Worm (Caenorhabditis elegans) whole organism, L4 larva: ENCODE data around the gene lin-56.

Experiments used
- F37D6.2 ChIP-seq: sonication (generic microtip); optimal IDR thresholded peaks from 2 replicates; lab custom pipeline; 2016; ENCODE audit warnings: mild to moderate bottlenecking, missing genetic modification characterization, missing compliant biosample characterization
- T20F7.1 ChIP-seq: fragments of 200-800 bp; sonication (Bioruptor generic); optimal IDR thresholded peaks from 2 replicates; lab custom pipeline; 2018; ENCODE audit warnings: mild to moderate bottlenecking, missing genetic modification characterization, missing compliant biosample characterization
- T26A8.4 ChIP-seq: fragments of 200-800 bp; sonication (Bioruptor generic); IDR thresholded peaks from 2 replicates; pipeline ENCODE4 v1.3.6; 2022; ENCODE audit warnings: missing genetic modification characterization, missing compliant biosample characterization
- Y105C5A.15 ChIP-seq: fragments of 200-800 bp; sonication (Bioruptor generic); IDR thresholded peaks from 2 replicates; pipeline ENCODE4 v1.3.6; 2022; ENCODE audit warnings: missing genetic modification characterization, missing compliant biosample characterization
- Y75B8A.6 ChIP-seq: fragments of 200-800 bp; sonication (Bioruptor generic); IDR thresholded peaks from 2 replicates; pipeline ENCODE4 v1.3.6; 2022; ENCODE audit warnings: missing genetic modification reagents, missing genetic modification characterization, missing compliant biosample characterization
- aha-1 ChIP-seq: fragments of 150-350 bp; peaks from one replicate; lab custom pipeline; 2014; ENCODE audit warnings: missing biosample characterization, missing genetic modification characterization
- attf-4 ChIP-seq: sonication (generic microtip); optimal IDR thresholded peaks from 3 replicates; lab custom pipeline; 2017; ENCODE audit warnings: missing biosample characterization, missing genetic modification characterization
- ceh-20 ChIP-seq: fragments of 200-800 bp; sonication (Bioruptor generic); IDR thresholded peaks from 2 replicates; pipeline ENCODE4 v1.3.6; 2022; ENCODE audit warnings: missing genetic modification reagents, missing genetic modification characterization, missing compliant biosample characterization
- ceh-28 ChIP-seq: fragments of 150-350 bp; optimal IDR thresholded peaks from 2 replicates; lab custom pipeline; 2014; ENCODE audit warnings: missing biosample characterization, missing genetic modification reagents, missing genetic modification characterization
- ceh-62 ChIP-seq: sonication (generic microtip); optimal IDR thresholded peaks from 2 replicates; lab custom pipeline; 2017; ENCODE audit warnings: missing biosample characterization, missing genetic modification characterization
- cey-2 ChIP-seq: sonication (generic microtip); optimal IDR thresholded peaks from 3 replicates; lab custom pipeline; 2017; ENCODE audit warnings: missing genetic modification characterization, mild to moderate bottlenecking, missing compliant biosample characterization, antibody characterized with exemption, borderline replicate concordance; ENCODE audit not compliant: insufficient read depth
- daf-16 ChIP-seq, 3 experiments: sonication (generic microtip); optimal IDR thresholded peaks; 2 replicates each; lab custom pipeline; 2016 to 2017; ENCODE audit warnings: missing genetic modification characterization in 3 of 3, missing genetic modification reagents in 3 of 3, mild to moderate bottlenecking in 2 of 3, missing compliant biosample characterization in 2 of 3, missing biosample characterization in 1 of 3, moderate library complexity in 1 of 3
- daf-8 ChIP-seq: fragments of 200-800 bp; sonication (Bioruptor generic); IDR thresholded peaks from 2 replicates; pipeline ENCODE4 v1.3.6; 2022; ENCODE audit warnings: missing genetic modification characterization, missing compliant biosample characterization
- dmd-8 ChIP-seq: fragments of 200-800 bp; sonication (Bioruptor generic); IDR thresholded peaks from 2 replicates; pipeline ENCODE4 v1.3.6; 2022; ENCODE audit warnings: missing genetic modification characterization, missing compliant biosample characterization
- dpl-1 ChIP-seq: fragments of 150-350 bp; optimal IDR thresholded peaks from 2 replicates; lab custom pipeline; 2014; ENCODE audit warnings: missing biosample characterization, missing genetic modification reagents, missing genetic modification characterization
- duxl-1 ChIP-seq: sonication (generic microtip); optimal IDR thresholded peaks from 2 replicates; lab custom pipeline; 2016; ENCODE audit warnings: mild to moderate bottlenecking, missing genetic modification characterization, moderate library complexity, missing compliant biosample characterization; ENCODE audit not compliant: poor library complexity
- egl-27 ChIP-seq: sonication (generic microtip); optimal IDR thresholded peaks from 3 replicates; lab custom pipeline; 2017; ENCODE audit warnings: missing biosample characterization, missing genetic modification reagents, missing genetic modification characterization
- fkh-10 ChIP-seq: fragments of 150-350 bp; optimal IDR thresholded peaks from 2 replicates; lab custom pipeline; 2014; ENCODE audit warnings: missing biosample characterization, missing genetic modification reagents, missing genetic modification characterization
- hif-1 ChIP-seq, 2 experiments: sonication (generic microtip); optimal IDR thresholded peaks; 2 replicates each; lab custom pipeline; 2016 to 2017; ENCODE audit warnings: missing compliant biosample characterization in 2 of 2, missing genetic modification characterization in 2 of 2, missing genetic modification reagents in 2 of 2, missing genotype in 2 of 2, mild to moderate bottlenecking in 1 of 2
- hmg-1.1 ChIP-seq: fragments of 200-800 bp; sonication (Bioruptor generic); IDR thresholded peaks from 2 replicates; pipeline ENCODE4 v1.3.6; 2022; ENCODE audit warnings: missing genetic modification reagents, missing genetic modification characterization, missing compliant biosample characterization
- jun-1 ChIP-seq: fragments of 150-350 bp; optimal IDR thresholded peaks from 2 replicates; lab custom pipeline; 2014; ENCODE audit warnings: missing biosample characterization, missing genetic modification reagents, missing genetic modification characterization
- lim-7 ChIP-seq: fragments of 200-800 bp; sonication (Bioruptor generic); IDR thresholded peaks from 2 replicates; pipeline ENCODE4 v1.3.6; 2022; ENCODE audit warnings: missing genetic modification characterization, missing compliant biosample characterization
- lin-1 ChIP-seq: fragments of 200-800 bp; sonication (Bioruptor generic); IDR thresholded peaks from 2 replicates; pipeline ENCODE4 v1.3.6; 2022; ENCODE audit warnings: missing genetic modification reagents, missing genetic modification characterization, missing compliant biosample characterization
- lin-13 ChIP-seq: fragments of 150-350 bp; optimal IDR thresholded peaks from 2 replicates; lab custom pipeline; 2014; ENCODE audit warnings: missing biosample characterization, missing genetic modification reagents, missing genetic modification characterization
- lir-3 ChIP-seq: sonication (generic microtip); optimal IDR thresholded peaks from 2 replicates; lab custom pipeline; 2016; ENCODE audit warnings: mild to moderate bottlenecking, missing genetic modification characterization, missing compliant biosample characterization
- lsy-2 ChIP-seq, 2 experiments: fragments of 150-350 bp in 1 of 2; sonication (generic microtip) in 1 of 2; optimal IDR thresholded peaks; 2 replicates each; lab custom pipeline; 2014 to 2017; ENCODE audit warnings: missing biosample characterization in 2 of 2, missing genetic modification characterization in 2 of 2
- madf-5 ChIP-seq, 2 experiments: fragments of 200-800 bp; sonication (Bioruptor generic); IDR thresholded peaks; 2 replicates each; pipeline ENCODE4 v1.3.6; 2022; ENCODE audit warnings: missing compliant biosample characterization in 2 of 2, missing genetic modification characterization in 2 of 2
- mdl-1 ChIP-seq, 2 experiments: fragments of 150-350 bp in 1 of 2; sonication (generic microtip) in 1 of 2; optimal IDR thresholded peaks; 2 replicates each; lab custom pipeline; 2014 to 2017; ENCODE audit warnings: missing biosample characterization in 2 of 2, missing genetic modification characterization in 2 of 2
- mdt-29 ChIP-seq: fragments of 200-800 bp; sonication (Bioruptor generic); IDR thresholded peaks from 2 replicates; pipeline ENCODE4 v1.3.6; 2022; ENCODE audit warnings: missing genetic modification reagents, missing genetic modification characterization, missing compliant biosample characterization
- mep-1 ChIP-seq: fragments of 150-350 bp; sonication (generic microtip); optimal IDR thresholded peaks from 3 replicates; lab custom pipeline; 2014; ENCODE audit warnings: missing biosample characterization, missing genetic modification characterization
- mes-2 ChIP-seq: sonication (generic microtip); optimal IDR thresholded peaks from 2 replicates; lab custom pipeline; 2016; ENCODE audit warnings: missing genotype, mild to moderate bottlenecking, missing genetic modification characterization, missing compliant biosample characterization; ENCODE audit not compliant: poor library complexity, severe bottlenecking
- mxl-2 ChIP-seq: fragments of 200-800 bp; sonication (Bioruptor generic); conservative IDR thresholded peaks from 2 replicates; pipeline ENCODE4 v1.3.6; 2022; ENCODE audit warnings: missing genetic modification reagents, missing genetic modification characterization, missing compliant biosample characterization
- mxl-3 ChIP-seq: fragments of 200-800 bp; sonication (Bioruptor generic); optimal IDR thresholded peaks from 2 replicates; lab custom pipeline; 2018; ENCODE audit warnings: mild to moderate bottlenecking, missing genetic modification characterization, missing compliant biosample characterization
- nhr-10 ChIP-seq: fragments of 150-350 bp; optimal IDR thresholded peaks from 2 replicates; lab custom pipeline; 2014; ENCODE audit warnings: missing biosample characterization, missing genetic modification characterization
- nhr-237 ChIP-seq: sonication (generic microtip); optimal IDR thresholded peaks from 2 replicates; lab custom pipeline; 2017; ENCODE audit warnings: missing biosample characterization, missing genetic modification characterization
- nhr-28 ChIP-seq: fragments of 150-350 bp; optimal IDR thresholded peaks from 2 replicates; lab custom pipeline; 2014; ENCODE audit warnings: missing biosample characterization, missing genetic modification characterization
- nhr-48 ChIP-seq: sonication (generic microtip); optimal IDR thresholded peaks from 2 replicates; lab custom pipeline; 2016; ENCODE audit warnings: mild to moderate bottlenecking, missing genetic modification characterization, missing compliant biosample characterization
- pha-4 ChIP-seq, 2 experiments: fragments of 150-350 bp in 1 of 2; fragments of 200-800 bp in 1 of 2; sonication (Bioruptor generic) in 1 of 2; IDR thresholded peaks in 1 of 2; optimal IDR thresholded peaks in 1 of 2; 2 replicates each; pipeline versions ENCODE4 v1.3.6 to Lab custom; 2014 to 2022; ENCODE audit warnings: missing genetic modification characterization in 2 of 2, missing genetic modification reagents in 2 of 2, missing biosample characterization in 1 of 2, missing compliant biosample characterization in 1 of 2
- rbr-2 ChIP-seq: sonication (generic microtip); optimal IDR thresholded peaks from 2 replicates; lab custom pipeline; 2016; ENCODE audit warnings: missing genotype, missing genetic modification characterization, missing compliant biosample characterization
- set-16 ChIP-seq: fragments of 200-800 bp; sonication (Bioruptor generic); IDR thresholded peaks from 2 replicates; pipeline ENCODE4 v1.3.6; 2022; ENCODE audit warnings: missing genetic modification reagents, missing genetic modification characterization, missing compliant biosample characterization
- skn-1 ChIP-seq: fragments of 150-350 bp; optimal IDR thresholded peaks from 2 replicates; lab custom pipeline; 2014; ENCODE audit warnings: missing biosample characterization, missing genetic modification characterization
- snpc-4 ChIP-seq: fragments of 150-350 bp; optimal IDR thresholded peaks from 2 replicates; lab custom pipeline; 2014; ENCODE audit warnings: missing biosample characterization, missing genetic modification characterization
- tag-97 ChIP-seq: fragments of 200-800 bp; sonication (Bioruptor generic); IDR thresholded peaks from 2 replicates; pipeline ENCODE4 v1.3.6; 2022; ENCODE audit warnings: missing genetic modification characterization, missing compliant biosample characterization
- unc-62 ChIP-seq, 3 experiments: fragments of 150-350 bp in 1 of 3; sonication (generic microtip); optimal IDR thresholded peaks in 2 of 3; peaks in 1 of 3; 1 replicate in 1 of 3; 2 replicates in 2 of 3; lab custom pipeline; 2014 to 2017; ENCODE audit warnings: missing biosample characterization in 3 of 3, missing genetic modification characterization in 3 of 3, missing genetic modification reagents in 3 of 3, missing genotype in 1 of 3
- zfp-2 ChIP-seq: sonication (generic microtip); optimal IDR thresholded peaks from 2 replicates; lab custom pipeline; 2016; ENCODE audit warnings: mild to moderate bottlenecking, missing genetic modification characterization, missing compliant biosample characterization
- zfp-3 ChIP-seq: fragments of 200-800 bp; sonication (Bioruptor generic); conservative IDR thresholded peaks from 2 replicates; pipeline ENCODE4 v1.3.6; 2022; ENCODE audit warnings: missing genetic modification reagents, missing genetic modification characterization, missing compliant biosample characterization
- ztf-7 ChIP-seq: fragments of 150-350 bp; optimal IDR thresholded peaks from 2 replicates; lab custom pipeline; 2014; ENCODE audit warnings: missing biosample characterization, missing genetic modification characterization

lin-56 gene

ce11 chrII:10500674-10501073, 50.9 kb downstream of the lin-56 start:
- TF ChIP-seq duxl-1 (tag; lab: Kevin White, UChicago): peak; percentile 8
- no peak for TF ChIP-seq ztf-7
- peak; percentile 19 for TF ChIP-seq nhr-28 (tag; lab: Kevin White, UChicago)
- TF ChIP-seq mep-1: peak; percentile 5
- TF ChIP-seq unc-62 (GFP tag; optimal IDR thresholded peaks at IDR 0.05 in 1 of 2; lab: Kevin White, UChicago): peak in 1 of 2 experiments; percentile 54
- TF ChIP-seq unc-62 (tag; optimal IDR thresholded peaks at IDR 0.05; lab: Kevin White, UChicago): no peak

DNA sequence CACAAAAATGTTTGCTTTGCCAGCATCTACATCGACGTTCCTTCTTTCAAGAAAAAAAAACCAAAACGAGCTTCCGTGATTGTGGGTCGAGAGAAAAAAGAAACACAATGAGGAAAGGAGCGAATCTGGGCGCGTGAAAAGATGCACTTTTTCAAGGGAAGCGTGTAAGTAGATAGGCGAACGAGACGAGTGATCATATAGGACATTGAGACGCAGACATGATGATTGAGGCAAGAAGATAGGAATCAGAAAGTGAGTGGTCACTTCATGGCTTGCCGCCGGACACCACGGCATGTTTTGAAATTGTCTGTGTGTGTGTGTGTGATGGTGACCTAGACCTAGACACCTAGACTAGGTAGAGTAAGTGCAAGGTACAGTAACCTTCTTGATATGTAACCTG, 51.8 kb downstream of the lin-56 start:
- TF ChIP-seq Y105C5A.15 (no peak), pha-4 (GFP tag; IDR thresholded peaks at IDR 0.05; lab: Robert Waterston, UW) (no peak), pha-4 (tag; optimal IDR thresholded peaks at IDR 0.05; lab: Kevin White, UChicago) (no peak), fkh-10 (GFP tag; lab: Kevin White, UChicago) (peak; percentile 0), unc-62 (GFP tag; optimal IDR thresholded peaks at IDR 0.05 in 1 of 2; lab: Kevin White, UChicago) (peak in 1 of 2 experiments; percentile 75), unc-62 (tag; optimal IDR thresholded peaks at IDR 0.05; lab: Kevin White, UChicago) (no peak), dpl-1 (GFP tag; lab: Kevin White, UChicago) (no peak), hmg-1.1 (GFP tag; lab: Robert Waterston, UW) (peak; percentile 50; the same call in 1 of the 2 replicates), lin-13 (no peak), egl-27 (tag; lab: Kevin White, UChicago) (no peak), T20F7.1 (no peak), aha-1 (peak; percentile 92), ceh-20 (GFP tag; lab: Robert Waterston, UW) (no peak), mdt-29 (GFP tag; lab: Robert Waterston, UW) (no peak), tag-97 (no peak), ceh-28 (tag; lab: Kevin White, UChicago) (no peak), attf-4 (no peak), mes-2 (tag; lab: Kevin White, UChicago) (peak; percentile 54), duxl-1 (tag; lab: Kevin White, UChicago) (peak; percentile 36), lir-3 (no peak), zfp-2 (tag; lab: Kevin White, UChicago) (no peak), mxl-3 (GFP tag; lab: Kevin White, UChicago) (peak; percentile 91), nhr-10 (tag; lab: Kevin White, UChicago) (no peak), zfp-3 (GFP tag; lab: Robert Waterston, UW) (no peak), mdl-1 (tag; optimal IDR thresholded peaks at IDR 0.05; lab: Kevin White, UChicago) (peak in 1 of 2 experiments; percentile 86), Y75B8A.6 (no peak), jun-1 (tag; lab: Kevin White, UChicago) (no peak), cey-2 (tag; lab: Kevin White, UChicago) (no peak), snpc-4 (tag; lab: Kevin White, UChicago) (no peak), skn-1 (tag; lab: Kevin White, UChicago) (no peak), mep-1 (peak; percentile 53), set-16 (GFP tag; lab: Robert Waterston, UW) (no peak), rbr-2 (tag; lab: Kevin White, UChicago) (peak; percentile 33), T26A8.4 (GFP tag; lab: Robert Waterston, UW) (no peak; the same call in 1 of the 2 replicates), hif-1 (tag; optimal IDR thresholded peaks at IDR 0.05; lab: Kevin White, UChicago) (peak in 1 of 2 experiments; percentile 38), nhr-237 (tag; lab: Kevin White, UChicago) (no peak), dmd-8 (0 out of 2 replicates have a peak, but pooled peaks have one; percentile 37), mxl-2 (no peak), lsy-2 (tag; optimal IDR thresholded peaks at IDR 0.05; lab: Kevin White, UChicago) (peak; percentile 44 to 52), nhr-48 (tag; lab: Kevin White, UChicago) (peak; percentile 29), lim-7 (GFP tag; lab: Robert Waterston, UW) (no peak), madf-5 (GFP tag; IDR thresholded peaks at IDR 0.05; lab: Robert Waterston, UW) (no peak), ceh-62 (tag; lab: Kevin White, UChicago) (no peak), F37D6.2 (tag; lab: Kevin White, UChicago) (no peak), daf-16 (GFP tag; optimal IDR thresholded peaks at IDR 0.05; lab: Kevin White, UChicago) (no peak), daf-16 (tag; optimal IDR thresholded peaks at IDR 0.05; lab: Kevin White, UChicago) (peak; percentile 10), lin-1 (GFP tag; lab: Robert Waterston, UW) (no peak), daf-8 (no peak)
